Worm (Caenorhabditis elegans) whole organism, young adult: Measurements from ENCODE around the gene glb-14.
A peak's percentile ranks its signal among the peaks of the same experiment; 100 is the strongest.

Source experiments
- B0035.1 ChIP-seq: sonication (generic microtip); optimal IDR thresholded peaks from 2 replicates; lab custom pipeline; 2016; ENCODE audit warnings: missing genetic modification characterization, mild to moderate bottlenecking, missing compliant biosample characterization, missing genotype, missing genetic modification reagents
- B0261.1 ChIP-seq: sonication (generic microtip); optimal IDR thresholded peaks from 2 replicates; lab custom pipeline; 2016; ENCODE audit warnings: mild to moderate bottlenecking, missing genetic modification characterization, moderate library complexity, missing compliant biosample characterization
- B0336.3 ChIP-seq: fragments of 200-800 bp; sonication (Bioruptor generic); IDR thresholded peaks from 2 replicates; pipeline ENCODE4 v1.3.6; 2022; ENCODE audit warnings: missing genetic modification characterization, missing compliant biosample characterization
- F33H1.4 ChIP-seq: fragments of 200-800 bp; sonication (Bioruptor generic); IDR thresholded peaks from 2 replicates; pipeline ENCODE4 v1.3.6; 2022; ENCODE audit warnings: missing genetic modification reagents, missing genetic modification characterization, missing compliant biosample characterization
- F37B4.10 ChIP-seq: fragments of 200-800 bp; sonication (Bioruptor generic); IDR thresholded peaks from 2 replicates; pipeline ENCODE4 v1.3.6; 2022; ENCODE audit warnings: missing genetic modification characterization, missing compliant biosample characterization
- F39B2.1 ChIP-seq: fragments of 200-800 bp; sonication (Bioruptor generic); IDR thresholded peaks from 2 replicates; pipeline ENCODE4 v1.3.6; 2022; ENCODE audit warnings: missing genetic modification reagents, missing genetic modification characterization, missing compliant biosample characterization
- F52B5.7 ChIP-seq: sonication (generic microtip); optimal IDR thresholded peaks from 2 replicates; lab custom pipeline; 2016; ENCODE audit warnings: mild to moderate bottlenecking, missing genetic modification characterization, missing compliant biosample characterization
- F55B11.4 ChIP-seq: sonication (generic microtip); optimal IDR thresholded peaks from 2 replicates; lab custom pipeline; 2016; ENCODE audit warnings: missing compliant biosample characterization, missing genetic modification characterization, borderline replicate concordance; ENCODE audit not compliant: insufficient read depth
- T07F8.4 ChIP-seq: sonication (generic microtip); optimal IDR thresholded peaks from 2 replicates; lab custom pipeline; 2016; ENCODE audit warnings: mild to moderate bottlenecking, missing genetic modification characterization, moderate library complexity, missing compliant biosample characterization
- T26A5.8 ChIP-seq: sonication (generic microtip); optimal IDR thresholded peaks from 2 replicates; lab custom pipeline; 2016; ENCODE audit warnings: missing genetic modification characterization, missing compliant biosample characterization
- Y53F4B.3 ChIP-seq: fragments of 200-800 bp; sonication (Bioruptor generic); IDR thresholded peaks from 2 replicates; pipeline ENCODE4 v1.3.6; 2022; ENCODE audit warnings: missing genetic modification reagents, missing genetic modification characterization, missing compliant biosample characterization
- Y53G8AR.9 ChIP-seq: fragments of 200-800 bp; sonication (Bioruptor generic); conservative IDR thresholded peaks from 2 replicates; pipeline ENCODE4 v1.3.6; 2022; ENCODE audit warnings: missing genetic modification reagents, missing genetic modification characterization, missing compliant biosample characterization
- Y67H2A.10 ChIP-seq: fragments of 200-800 bp; sonication (Bioruptor generic); conservative IDR thresholded peaks from 2 replicates; pipeline ENCODE4 v1.3.6; 2022; ENCODE audit warnings: missing genetic modification reagents, missing genetic modification characterization, missing compliant biosample characterization
- Y79H2A.3 ChIP-seq: fragments of 200-800 bp; sonication (Bioruptor generic); conservative IDR thresholded peaks from 2 replicates; pipeline ENCODE4 v1.3.6; 2022; ENCODE audit warnings: missing genetic modification reagents, missing genetic modification characterization, missing compliant biosample characterization
- Y95B8A.8 ChIP-seq: fragments of 200-800 bp; sonication (Bioruptor generic); IDR thresholded peaks from 2 replicates; pipeline ENCODE4 v1.3.6; 2022; ENCODE audit warnings: missing genetic modification reagents, missing genetic modification characterization, missing compliant biosample characterization
- aptf-2 ChIP-seq: fragments of 200-800 bp; sonication (Bioruptor generic); conservative IDR thresholded peaks from 2 replicates; pipeline ENCODE4 v1.3.6; 2022; ENCODE audit warnings: missing genetic modification reagents, missing genetic modification characterization, missing compliant biosample characterization
- attf-3 ChIP-seq: fragments of 200-800 bp; sonication (Bioruptor generic); conservative IDR thresholded peaks from 2 replicates; pipeline ENCODE4 v1.3.6; 2022; ENCODE audit warnings: missing genetic modification reagents, missing genetic modification characterization, missing compliant biosample characterization
- ccch-3 ChIP-seq: fragments of 200-800 bp; sonication (Bioruptor generic); optimal IDR thresholded peaks from 2 replicates; lab custom pipeline; 2018; ENCODE audit warnings: mild to moderate bottlenecking, missing genetic modification characterization, missing compliant biosample characterization
- ceh-58 ChIP-seq: fragments of 200-800 bp; sonication (Bioruptor generic); IDR thresholded peaks from 2 replicates; pipeline ENCODE4 v1.3.6; 2022; ENCODE audit warnings: missing genetic modification characterization, missing compliant biosample characterization
- ceh-79 ChIP-seq: sonication (generic microtip); optimal IDR thresholded peaks from 2 replicates; lab custom pipeline; 2017; ENCODE audit warnings: mild to moderate bottlenecking, missing genetic modification characterization, missing compliant biosample characterization
- dpff-1 ChIP-seq: sonication (generic microtip); optimal IDR thresholded peaks from 2 replicates; lab custom pipeline; 2017; ENCODE audit warnings: mild to moderate bottlenecking, missing genetic modification characterization, missing compliant biosample characterization
- dpl-1 ChIP-seq: fragments of 150-350 bp; optimal IDR thresholded peaks from 2 replicates; lab custom pipeline; 2014; ENCODE audit warnings: missing biosample characterization, missing genetic modification reagents, missing genetic modification characterization
- egl-18 ChIP-seq: fragments of 200-800 bp; sonication (Bioruptor generic); IDR thresholded peaks from 2 replicates; pipeline ENCODE4 v1.3.6; 2022; ENCODE audit warnings: missing genetic modification reagents, missing genetic modification characterization, missing compliant biosample characterization
- ets-4 ChIP-seq: fragments of 200-800 bp; sonication (Bioruptor generic); optimal IDR thresholded peaks from 2 replicates; lab custom pipeline; 2018; ENCODE audit warnings: mild to moderate bottlenecking, missing genetic modification characterization, missing compliant biosample characterization
- fkh-3 ChIP-seq: sonication (generic microtip); optimal IDR thresholded peaks from 2 replicates; lab custom pipeline; 2016; ENCODE audit warnings: mild to moderate bottlenecking, missing genetic modification characterization, missing compliant biosample characterization
- hlh-12 ChIP-seq: sonication (generic microtip); optimal IDR thresholded peaks from 2 replicates; lab custom pipeline; 2016; ENCODE audit warnings: missing genetic modification characterization, missing compliant biosample characterization
- hlh-26 ChIP-seq: fragments of 200-800 bp; sonication (Bioruptor generic); conservative IDR thresholded peaks from 2 replicates; pipeline ENCODE4 v1.3.6; 2022; ENCODE audit warnings: missing genetic modification reagents, missing genetic modification characterization, missing compliant biosample characterization
- lag-1 ChIP-seq: fragments of 200-800 bp; sonication (Bioruptor generic); IDR thresholded peaks from 2 replicates; pipeline ENCODE4 v1.3.6; 2022; ENCODE audit warnings: missing genetic modification reagents, missing genetic modification characterization, missing compliant biosample characterization
- lin-35 ChIP-seq, 3 experiments: fragments of 150-350 bp in 2 of 3; sonication (generic microtip) in 1 of 3; optimal IDR thresholded peaks; 2 replicates each; lab custom pipeline; 2014 to 2018; ENCODE audit warnings: missing biosample characterization in 3 of 3, missing genetic modification characterization in 3 of 3, missing genetic modification reagents in 3 of 3
- lin-54 ChIP-seq: fragments of 200-800 bp; sonication (Bioruptor generic); optimal IDR thresholded peaks from 2 replicates; lab custom pipeline; 2018; ENCODE audit warnings: mild to moderate bottlenecking, missing genetic modification characterization, missing compliant biosample characterization
- madf-6 ChIP-seq: fragments of 200-800 bp; sonication (Bioruptor generic); IDR thresholded peaks from 2 replicates; pipeline ENCODE4 v1.3.6; 2022; ENCODE audit warnings: missing genetic modification reagents, missing genetic modification characterization, missing compliant biosample characterization
- madf-8 ChIP-seq: fragments of 200-800 bp; sonication (Bioruptor generic); conservative IDR thresholded peaks from 2 replicates; pipeline ENCODE4 v1.3.6; 2022; ENCODE audit warnings: missing genetic modification reagents, missing genetic modification characterization, missing compliant biosample characterization
- mxl-1 ChIP-seq: sonication (generic microtip); optimal IDR thresholded peaks from 2 replicates; lab custom pipeline; 2016; ENCODE audit warnings: missing genetic modification characterization, missing compliant biosample characterization
- nfya-2 ChIP-seq: fragments of 200-800 bp; sonication (Bioruptor generic); IDR thresholded peaks from 2 replicates; pipeline ENCODE4 v1.3.6; 2022; ENCODE audit warnings: missing genetic modification reagents, missing genetic modification characterization, missing compliant biosample characterization
- nhr-120 ChIP-seq: fragments of 200-800 bp; sonication (Bioruptor generic); IDR thresholded peaks from 2 replicates; pipeline ENCODE4 v1.3.6; 2022; ENCODE audit warnings: missing genetic modification characterization, missing compliant biosample characterization
- pbrm-1 ChIP-seq: fragments of 200-800 bp; sonication (Bioruptor generic); IDR thresholded peaks from 2 replicates; pipeline ENCODE4 v1.3.6; 2022; ENCODE audit warnings: missing genetic modification reagents, missing genetic modification characterization, missing compliant biosample characterization
- rcor-1 ChIP-seq: fragments of 200-800 bp; sonication (Bioruptor generic); IDR thresholded peaks from 2 replicates; pipeline ENCODE4 v1.3.6; 2022; ENCODE audit warnings: missing genetic modification reagents, missing genetic modification characterization, missing compliant biosample characterization
- repo-1 ChIP-seq: sonication (generic microtip); optimal IDR thresholded peaks from 2 replicates; lab custom pipeline; 2017; ENCODE audit warnings: mild to moderate bottlenecking, missing genetic modification characterization, missing compliant biosample characterization
- rpc-1 ChIP-seq, 2 experiments: fragments of 150-350 bp in 1 of 2; sonication (generic microtip) in 1 of 2; optimal IDR thresholded peaks; 2 replicates each; lab custom pipeline; 2014 to 2018; ENCODE audit warnings: missing biosample characterization in 1 of 2, missing genetic modification characterization in 1 of 2, missing genetic modification reagents in 1 of 2, missing genotype in 1 of 2
- snpc-3.4 ChIP-seq: sonication (generic microtip); optimal IDR thresholded peaks from 2 replicates; lab custom pipeline; 2017; ENCODE audit warnings: missing genetic modification characterization, mild to moderate bottlenecking, missing compliant biosample characterization, antibody characterized with exemption, moderate library complexity, missing genotype, missing genetic modification reagents
- snpc-4 ChIP-seq, 5 experiments: fragments of 150-350 bp in 1 of 5; sonication (generic microtip) in 4 of 5; optimal IDR thresholded peaks; 2 replicates each; lab custom pipeline; 2014 to 2018; ENCODE audit warnings: missing genetic modification characterization in 5 of 5, missing biosample characterization in 3 of 5, antibody characterized with exemption in 2 of 5, mild to moderate bottlenecking in 2 of 5, missing compliant biosample characterization in 2 of 5, missing genotype in 2 of 5, moderate library complexity in 2 of 5, missing genetic modification reagents in 1 of 5
- sptf-2 ChIP-seq: fragments of 200-800 bp; sonication (Bioruptor generic); optimal IDR thresholded peaks from 2 replicates; lab custom pipeline; 2018; ENCODE audit warnings: mild to moderate bottlenecking, missing genetic modification characterization, missing compliant biosample characterization
- tbx-9 ChIP-seq: sonication (generic microtip); optimal IDR thresholded peaks from 2 replicates; lab custom pipeline; 2016; ENCODE audit warnings: borderline replicate concordance, missing genetic modification characterization, inconsistent platforms, missing compliant biosample characterization
- unc-130 ChIP-seq: sonication (generic microtip); optimal IDR thresholded peaks from 2 replicates; lab custom pipeline; 2016; ENCODE audit warnings: missing genetic modification reagents, missing genetic modification characterization, missing compliant biosample characterization
- unc-62 ChIP-seq: fragments of 150-350 bp; optimal IDR thresholded peaks from 2 replicates; lab custom pipeline; 2014; ENCODE audit warnings: missing biosample characterization, missing genetic modification reagents, missing genetic modification characterization
- ztf-3 ChIP-seq: fragments of 200-800 bp; sonication (Bioruptor generic); optimal IDR thresholded peaks from 2 replicates; lab custom pipeline; 2018; ENCODE audit warnings: mild to moderate bottlenecking, missing genetic modification characterization, missing compliant biosample characterization

Gene glb-14

DNA sequence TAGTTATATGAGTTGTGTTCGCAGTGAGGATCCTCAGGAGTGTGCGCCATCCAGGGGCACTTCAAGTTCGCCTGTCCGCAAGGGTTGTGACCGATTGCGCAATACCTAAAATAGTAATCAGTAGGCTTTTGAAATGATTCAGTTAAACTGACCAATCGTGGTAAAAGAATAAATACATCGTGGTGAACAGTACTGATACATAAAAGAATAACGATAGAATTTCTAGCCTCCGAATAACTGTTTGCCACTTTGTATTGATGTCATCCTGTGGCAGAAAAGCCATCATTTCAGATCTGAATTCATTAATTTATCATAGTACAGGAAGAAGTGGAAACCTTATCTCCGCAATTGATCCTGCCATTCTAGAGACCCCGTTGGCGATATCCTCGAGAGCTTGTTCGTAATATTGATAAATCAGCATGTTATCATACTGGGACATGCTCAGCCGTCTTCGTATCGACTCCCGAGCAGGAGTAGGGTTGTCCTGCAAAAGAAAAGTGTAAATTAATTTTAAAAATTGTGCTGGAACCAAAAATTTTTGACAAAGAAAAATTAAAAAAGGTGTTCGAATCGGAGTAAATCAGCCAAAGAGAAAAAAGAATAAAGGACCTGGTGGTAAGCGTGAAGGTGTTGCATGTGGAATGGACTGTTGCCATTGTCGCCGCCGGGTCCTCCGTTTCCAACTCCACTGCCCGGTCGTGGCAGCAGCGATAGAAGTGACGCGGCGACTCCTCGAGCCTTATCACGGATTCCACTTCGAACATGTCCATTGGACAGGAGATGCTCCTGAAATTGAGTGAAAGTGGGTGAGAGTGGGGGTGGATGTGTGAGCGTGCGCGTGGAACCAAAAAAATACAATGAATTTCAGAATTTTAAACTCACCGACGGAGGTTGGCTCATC is 31.7 kb downstream of the glb-14 start:
- TF ChIP-seq Y53G8AR.9 (GFP tag; lab: Robert Waterston, UW), result peak; percentile 46; the same call in 1 of the 2 replicates
- TF ChIP-seq B0261.1, result peak; percentile 18
- no peak for TF ChIP-seq nhr-120
- 0 out of 2 replicates have a peak, but pooled peaks have one; percentile 27 for TF ChIP-seq ceh-58
- TF ChIP-seq hlh-26 (GFP tag; lab: Robert Waterston, UW), result 0 out of 2 replicates have a peak, but pooled peaks have one; percentile 65
- TF ChIP-seq ceh-79 (tag; lab: Kevin White, UChicago), result no peak
- no peak for TF ChIP-seq unc-130 (GFP tag; lab: Kevin White, UChicago)
- no peak for TF ChIP-seq F39B2.1 (GFP tag; lab: Robert Waterston, UW)
- TF ChIP-seq pbrm-1, result peak; percentile 7; the same call in 1 of the 2 replicates
- no peak for TF ChIP-seq tbx-9 (tag; lab: Kevin White, UChicago)
- peak in 1 of 3 experiments; percentile 32 for TF ChIP-seq lin-35 (GFP tag; optimal IDR thresholded peaks at IDR 0.05; lab: Kevin White, UChicago)
- TF ChIP-seq Y53F4B.3 (GFP tag; lab: Robert Waterston, UW), result no peak
- TF ChIP-seq mxl-1 (tag; lab: Kevin White, UChicago), result no peak
- no peak for TF ChIP-seq T07F8.4
- peak; percentile 96 for TF ChIP-seq B0336.3 (GFP tag; lab: Robert Waterston, UW)
- TF ChIP-seq T26A5.8 (tag; lab: Kevin White, UChicago), result no peak
- 0 out of 2 replicates have a peak, but pooled peaks have one; percentile 41 for TF ChIP-seq F33H1.4 (GFP tag; lab: Robert Waterston, UW)
- TF ChIP-seq egl-18, result no peak
- no peak for TF ChIP-seq hlh-12
- no peak for TF ChIP-seq Y95B8A.8
- no peak for TF ChIP-seq sptf-2 (GFP tag; lab: Kevin White, UChicago)
- peak; percentile 44 for TF ChIP-seq repo-1
- TF ChIP-seq Y67H2A.10, result no peak
- no peak for TF ChIP-seq F37B4.10
- TF ChIP-seq ztf-3 (GFP tag; lab: Kevin White, UChicago), result no peak
- TF ChIP-seq madf-6 (GFP tag; lab: Robert Waterston, UW), result peak; percentile 79
- no peak for TF ChIP-seq Y79H2A.3
- no peak for TF ChIP-seq lag-1
- TF ChIP-seq F55B11.4 (tag; lab: Kevin White, UChicago), result no peak
- TF ChIP-seq F52B5.7 (tag; lab: Kevin White, UChicago), result no peak
- no peak for TF ChIP-seq aptf-2 (GFP tag; lab: Robert Waterston, UW)
- no peak for TF ChIP-seq fkh-3 (tag; lab: Kevin White, UChicago)
- TF ChIP-seq dpl-1 (GFP tag; lab: Kevin White, UChicago), result no peak
- no peak for TF ChIP-seq snpc-4 (GFP tag; optimal IDR thresholded peaks at IDR 0.05; lab: Kevin White, UChicago)
- TF ChIP-seq snpc-4 (tag; optimal IDR thresholded peaks at IDR 0.05; lab: Kevin White, UChicago), result peak in 2 of 4 experiments; percentile 6 to 23
- peak; percentile 43 for TF ChIP-seq lin-54
- no peak for TF ChIP-seq unc-62
- TF ChIP-seq madf-8 (GFP tag; lab: Robert Waterston, UW), result no peak
- no peak for TF ChIP-seq snpc-3.4
- TF ChIP-seq B0035.1 (tag; lab: Kevin White, UChicago), result no peak
- TF ChIP-seq rcor-1 (GFP tag; lab: Robert Waterston, UW), result peak; percentile 17; the same call in 1 of the 2 replicates
- TF ChIP-seq rpc-1 (optimal IDR thresholded peaks at IDR 0.05; lab: Kevin White, UChicago), result no peak
- no peak for TF ChIP-seq rpc-1 (tag; optimal IDR thresholded peaks at IDR 0.05; lab: Kevin White, UChicago)
- no peak for TF ChIP-seq ets-4 (GFP tag; lab: Kevin White, UChicago)
- TF ChIP-seq dpff-1 (tag; lab: Kevin White, UChicago), result no peak
- TF ChIP-seq attf-3, result no peak
- no peak for TF ChIP-seq ccch-3 (GFP tag; lab: Kevin White, UChicago)
- TF ChIP-seq nfya-2, result no peak
